Fruit fly (Drosophila melanogaster): ENCODE results near the gene Unc-115a.

dm6 chr3R:9746267-9746666 lies 41.0 kb upstream of the Unc-115a start, which contains the start of gene CG34409:
- TF ChIP-seq CG11902 (GFP tag; optimal IDR thresholded peaks at IDR 0.05) (no peak), fd59A (GFP tag; optimal IDR thresholded peaks at IDR 0.05) (no peak), lz (GFP tag; optimal IDR thresholded peaks at IDR 0.05) (no peak), CG3032 (tag; optimal IDR thresholded peaks at IDR 0.05) (no peak), CG8319 (GFP tag; optimal IDR thresholded peaks at IDR 0.05) (no peak), CG16779 (tag; optimal IDR thresholded peaks at IDR 0.05) (no peak)

Data from whole organism, prepupa.